Fruit fly (Drosophila melanogaster) whole organism, embryonic: ENCODE measurements around the gene alpha-Est7.

ENCODE experiments used
- Ada2b ChIP-seq: fragments of 200-800 bp; sonication (Bioruptor generic); IDR thresholded peaks from 2 replicates; pipeline ENCODE4 v1.3.6; 2022; ENCODE audit warnings: missing biosample characterization, missing genetic modification characterization
- Atf-2 ChIP-seq: fragments of 200-800 bp; sonication (Bioruptor generic); optimal IDR thresholded peaks from 2 replicates; lab custom pipeline; 2016; ENCODE audit warnings: missing biosample characterization, missing genetic modification characterization
- CG12104 ChIP-seq: fragments of 200-800 bp; sonication (Bioruptor generic); optimal IDR thresholded peaks from 3 replicates; lab custom pipeline; 2016; ENCODE audit warnings: missing biosample characterization, missing genetic modification characterization
- CG13296 ChIP-seq: fragments of 200-800 bp; sonication (Bioruptor generic); optimal IDR thresholded peaks from 3 replicates; lab custom pipeline; 2018; ENCODE audit warnings: missing biosample characterization, mild to moderate bottlenecking, missing genetic modification characterization
- CG17328 ChIP-seq: fragments of 200-800 bp; sonication (Bioruptor generic); IDR thresholded peaks from 2 replicates; pipeline ENCODE4 v1.3.6; 2022; ENCODE audit warnings: missing biosample characterization, missing genetic modification characterization
- CG17802 ChIP-seq: fragments of 200-800 bp; sonication (Bioruptor generic); optimal IDR thresholded peaks from 2 replicates; lab custom pipeline; 2018; ENCODE audit warnings: missing biosample characterization, mild to moderate bottlenecking, missing genetic modification characterization, moderate library complexity
- CG2678 ChIP-seq: fragments of 200-800 bp; sonication (Bioruptor generic); optimal IDR thresholded peaks from 3 replicates; lab custom pipeline; 2019; ENCODE audit warnings: missing biosample characterization, mild to moderate bottlenecking, missing genetic modification characterization, moderate library complexity
- CG3281 ChIP-seq: fragments of 200-800 bp; sonication (Bioruptor generic); optimal IDR thresholded peaks from 3 replicates; lab custom pipeline; 2017; ENCODE audit warnings: missing biosample characterization, mild to moderate bottlenecking, missing genetic modification characterization
- CG33213 ChIP-seq: fragments of 200-800 bp; sonication (Bioruptor generic); optimal IDR thresholded peaks from 3 replicates; lab custom pipeline; 2016; ENCODE audit warnings: missing biosample characterization, missing genetic modification characterization
- CG5953 ChIP-seq: fragments of 200-800 bp; sonication (Bioruptor generic); IDR thresholded peaks from 2 replicates; pipeline ENCODE4 v1.3.6; 2022; ENCODE audit warnings: missing biosample characterization, missing genetic modification characterization
- CG8089 ChIP-seq: fragments of 200-800 bp; sonication (Bioruptor generic); optimal IDR thresholded peaks from 3 replicates; lab custom pipeline; 2016; ENCODE audit warnings: missing biosample characterization, missing genetic modification characterization
- CG8359 ChIP-seq: fragments of 200-800 bp; sonication (Bioruptor generic); optimal IDR thresholded peaks from 2 replicates; lab custom pipeline; 2017; ENCODE audit warnings: missing biosample characterization, mild to moderate bottlenecking, missing genetic modification characterization, borderline replicate concordance
- CG9876 ChIP-seq: fragments of 200-800 bp; sonication (Bioruptor generic); optimal IDR thresholded peaks from 2 replicates; lab custom pipeline; 2016; ENCODE audit warnings: missing biosample characterization, missing genetic modification characterization
- E2f1 ChIP-seq: fragments of 200-800 bp; sonication (Bioruptor generic); IDR thresholded peaks from 2 replicates; pipeline ENCODE4 v1.3.6; 2022; ENCODE audit warnings: missing biosample characterization, missing genetic modification characterization
- Fer1 ChIP-seq: fragments of 200-800 bp; sonication (Bioruptor generic); optimal IDR thresholded peaks from 2 replicates; lab custom pipeline; 2017; ENCODE audit warnings: missing biosample characterization, mild to moderate bottlenecking, missing genetic modification characterization
- Hand ChIP-seq: fragments of 200-800 bp; sonication (Bioruptor generic); optimal IDR thresholded peaks from 2 replicates; lab custom pipeline; 2017; ENCODE audit warnings: mild to moderate bottlenecking, missing biosample characterization, missing genetic modification reagents, missing genetic modification characterization
- Hr78 ChIP-seq, 2 experiments: fragments of 200-800 bp in 1 of 2; fragments of >200 bp in 1 of 2; sonication (Bioruptor generic) in 1 of 2; optimal IDR thresholded peaks; 2 replicates each; lab custom pipeline; 2017 to 2019; ENCODE audit warnings: missing biosample characterization in 2 of 2, missing genetic modification characterization in 2 of 2, mild to moderate bottlenecking in 1 of 2, moderate library complexity in 1 of 2
- NFAT ChIP-seq: fragments of 200-800 bp; sonication (Bioruptor generic); IDR thresholded peaks from 2 replicates; pipeline ENCODE4 v1.3.6; 2022; ENCODE audit warnings: missing biosample characterization, missing genetic modification characterization
- Poxn ChIP-seq: fragments of 200-800 bp; sonication (Bioruptor generic); IDR thresholded peaks from 2 replicates; pipeline ENCODE4 v1.3.6; 2022; ENCODE audit warnings: missing biosample characterization, missing genetic modification characterization
- Sox102F ChIP-seq: fragments of 200-800 bp; sonication (Bioruptor generic); optimal IDR thresholded peaks from 2 replicates; lab custom pipeline; 2018; ENCODE audit warnings: missing biosample characterization, mild to moderate bottlenecking, missing genetic modification characterization, moderate library complexity
- Sry-δ ChIP-seq: fragments of 200-800 bp; sonication (Bioruptor generic); optimal IDR thresholded peaks from 2 replicates; lab custom pipeline; 2016; ENCODE audit warnings: missing biosample characterization, missing genetic modification characterization
- al ChIP-seq: fragments of 200-800 bp; sonication (Bioruptor generic); IDR thresholded peaks from 2 replicates; pipeline ENCODE4 v1.3.6; 2022; ENCODE audit warnings: missing biosample characterization, missing genetic modification characterization
- ato ChIP-seq: fragments of 200-800 bp; sonication (Bioruptor generic); IDR thresholded peaks from 2 replicates; pipeline ENCODE4 v1.3.6; 2022; ENCODE audit warnings: missing biosample characterization, missing genetic modification characterization; ENCODE audit not compliant: partially characterized antibody
- cato ChIP-seq: fragments of 200-800 bp; sonication (Bioruptor generic); optimal IDR thresholded peaks from 2 replicates; lab custom pipeline; 2016; ENCODE audit warnings: missing biosample characterization, missing genetic modification characterization, borderline replicate concordance
- cg ChIP-seq: fragments of 200-800 bp; sonication (Bioruptor generic); optimal IDR thresholded peaks from 3 replicates; lab custom pipeline; 2019; ENCODE audit warnings: missing biosample characterization, mild to moderate bottlenecking, missing genetic modification characterization, moderate library complexity
- chn ChIP-seq: fragments of 200-800 bp; sonication (Bioruptor generic); optimal IDR thresholded peaks from 2 replicates; lab custom pipeline; 2016; ENCODE audit warnings: missing biosample characterization, missing genetic modification characterization
- dimm ChIP-seq: fragments of 200-800 bp; sonication (Bioruptor generic); IDR thresholded peaks from 2 replicates; pipeline ENCODE4 v1.3.6; 2022; ENCODE audit warnings: missing biosample characterization, missing genetic modification characterization
- dm ChIP-seq: fragments of 200-800 bp; sonication (Bioruptor generic); optimal IDR thresholded peaks from 3 replicates; lab custom pipeline; 2016; ENCODE audit warnings: missing biosample characterization, missing genetic modification characterization
- emc ChIP-seq: fragments of 200-800 bp; sonication (Bioruptor generic); optimal IDR thresholded peaks from 2 replicates; lab custom pipeline; 2016; ENCODE audit warnings: missing biosample characterization, missing genetic modification characterization
- ems ChIP-seq: fragments of 200-800 bp; sonication (Bioruptor generic); optimal IDR thresholded peaks from 3 replicates; lab custom pipeline; 2016; ENCODE audit warnings: missing biosample characterization, missing genetic modification characterization
- eve ChIP-seq, 2 experiments: fragments of >200 bp; optimal IDR thresholded peaks; 2 replicates each; lab custom pipeline; 2017; ENCODE audit warnings: missing biosample characterization in 2 of 2, missing genetic modification characterization in 2 of 2
- exex ChIP-seq: fragments of 200-800 bp; sonication (Bioruptor generic); optimal IDR thresholded peaks from 4 replicates; lab custom pipeline; 2018; ENCODE audit warnings: missing biosample characterization, mild to moderate bottlenecking, missing genetic modification characterization, moderate library complexity
- fd3F ChIP-seq: fragments of 200-800 bp; sonication (Bioruptor generic); optimal IDR thresholded peaks from 2 replicates; lab custom pipeline; 2018; ENCODE audit warnings: missing biosample characterization, mild to moderate bottlenecking, missing genetic modification characterization, moderate library complexity
- fd64A ChIP-seq: fragments of 200-800 bp; sonication (Bioruptor generic); optimal IDR thresholded peaks from 3 replicates; lab custom pipeline; 2018; ENCODE audit warnings: missing biosample characterization, mild to moderate bottlenecking, missing genetic modification characterization
- fu2 ChIP-seq: fragments of 200-800 bp; sonication (Bioruptor generic); optimal IDR thresholded peaks from 2 replicates; lab custom pipeline; 2016; ENCODE audit warnings: missing biosample characterization, missing genetic modification characterization
- gcm2 ChIP-seq: fragments of 200-800 bp; sonication (Bioruptor generic); optimal IDR thresholded peaks from 2 replicates; lab custom pipeline; 2016; ENCODE audit warnings: missing biosample characterization, missing genetic modification characterization
- gt ChIP-seq: fragments of 200-800 bp; sonication (Bioruptor generic); IDR thresholded peaks from 2 replicates; pipeline ENCODE4 v1.3.6; 2022; ENCODE audit warnings: missing biosample characterization, missing genetic modification characterization
- hkb ChIP-seq, 2 experiments: fragments of 200-800 bp in 1 of 2; fragments of >200 bp in 1 of 2; sonication (Bioruptor generic) in 1 of 2; IDR thresholded peaks in 1 of 2; optimal IDR thresholded peaks in 1 of 2; 2 replicates each; pipeline versions ENCODE4 v1.3.6 to Lab custom; 2017 to 2022; ENCODE audit warnings: missing biosample characterization in 1 of 2, missing genetic modification characterization in 1 of 2
- hth ChIP-seq: fragments of >200 bp; optimal IDR thresholded peaks from 2 replicates; lab custom pipeline; 2017; ENCODE audit warnings: inconsistent platforms
- nom ChIP-seq: fragments of 200-800 bp; sonication (Bioruptor generic); optimal IDR thresholded peaks from 2 replicates; lab custom pipeline; 2017; ENCODE audit warnings: missing biosample characterization, missing genetic modification characterization, mild to moderate bottlenecking, moderate library complexity, missing genetic modification reagents
- pho ChIP-seq: fragments of 200-800 bp; sonication (Bioruptor generic); optimal IDR thresholded peaks from 2 replicates; lab custom pipeline; 2016; ENCODE audit warnings: missing biosample characterization, missing genetic modification characterization
- run ChIP-seq: fragments of 200-800 bp; sonication (Bioruptor generic); optimal IDR thresholded peaks from 3 replicates; lab custom pipeline; 2018; ENCODE audit warnings: missing biosample characterization, mild to moderate bottlenecking, missing genetic modification characterization
- schlank ChIP-seq: fragments of 200-800 bp; sonication (Bioruptor generic); optimal IDR thresholded peaks from 2 replicates; lab custom pipeline; 2018; ENCODE audit warnings: missing biosample characterization, mild to moderate bottlenecking, missing genetic modification characterization
- sim ChIP-seq: fragments of 200-800 bp; sonication (Bioruptor generic); IDR thresholded peaks from 2 replicates; pipeline ENCODE4 v1.3.6; 2022; ENCODE audit warnings: missing biosample characterization, missing genetic modification characterization
- slbo ChIP-seq: fragments of 200-800 bp; sonication (Bioruptor generic); IDR thresholded peaks from 2 replicates; pipeline ENCODE4 v1.3.6; 2022; ENCODE audit warnings: missing biosample characterization, missing genetic modification characterization
- sr ChIP-seq: fragments of 200-800 bp; sonication (Bioruptor generic); IDR thresholded peaks from 3 replicates; pipeline ENCODE4 v1.3.6; 2022; ENCODE audit warnings: missing biosample characterization, missing genetic modification characterization
- usp ChIP-seq: fragments of >200 bp; optimal IDR thresholded peaks from 2 replicates; lab custom pipeline; 2017; ENCODE audit warnings: missing biosample characterization, missing genetic modification characterization
- vnd ChIP-seq: fragments of 200-800 bp; sonication (Bioruptor generic); IDR thresholded peaks from 3 replicates; pipeline ENCODE4 v1.3.6; 2022; ENCODE audit warnings: missing biosample characterization, missing genetic modification characterization; ENCODE audit not compliant: partially characterized antibody
- vvl ChIP-seq: fragments of 200-800 bp; sonication (Bioruptor generic); IDR thresholded peaks from 2 replicates; pipeline ENCODE4 v1.3.6; 2022; ENCODE audit warnings: missing biosample characterization, missing genetic modification characterization
- zen ChIP-seq: fragments of 200-800 bp; sonication (Bioruptor generic); optimal IDR thresholded peaks from 3 replicates; lab custom pipeline; 2018; ENCODE audit warnings: missing biosample characterization, mild to moderate bottlenecking, missing genetic modification characterization, moderate library complexity

alpha-Est7 gene

dm6 chr3R:7473767-7474254 is 49.7 kb downstream of the alpha-Est7 start, which contains the start of gene CG1142 (continued):
- peak; percentile 97 for TF ChIP-seq pho
- TF ChIP-seq CG33213, result peak; percentile 93
- peak; percentile 47 to 97 for TF ChIP-seq eve (GFP tag; optimal IDR thresholded peaks at IDR 0.05; lab: Kevin White, UChicago)
- TF ChIP-seq Sry-δ (GFP tag; lab: Kevin White, UChicago), result peak; percentile 73
- TF ChIP-seq Fer1, result peak; percentile 98
- peak; percentile 94 for TF ChIP-seq CG8359 (GFP tag; lab: Kevin White, UChicago)
- peak; percentile 96 for TF ChIP-seq cato (GFP tag; lab: Kevin White, UChicago)
- TF ChIP-seq hkb (optimal IDR thresholded peaks at IDR 0.05; lab: Kevin White, UChicago), result no peak
- TF ChIP-seq hkb (GFP tag; IDR thresholded peaks at IDR 0.05; lab: Robert Waterston, UW), result peak; percentile 99
- peak; percentile 98 for TF ChIP-seq NFAT (GFP tag; lab: Robert Waterston, UW)
- TF ChIP-seq E2f1 (GFP tag; lab: Robert Waterston, UW), result peak; percentile 98
- no peak for TF ChIP-seq ato (GFP tag; lab: Robert Waterston, UW)
- peak; percentile 92 for TF ChIP-seq Poxn (GFP tag; lab: Robert Waterston, UW)
- peak; percentile 90 for TF ChIP-seq fd64A
- TF ChIP-seq Hr78 (GFP tag; optimal IDR thresholded peaks at IDR 0.05; lab: Kevin White, UChicago), result peak in 1 of 2 experiments; percentile 92
- TF ChIP-seq vnd (GFP tag; lab: Robert Waterston, UW), result no peak
- TF ChIP-seq vvl (GFP tag; lab: Robert Waterston, UW), result peak; percentile 99
- TF ChIP-seq CG13296 (GFP tag; lab: Kevin White, UChicago), result peak; percentile 98
- peak; percentile 98 for TF ChIP-seq slbo (GFP tag; lab: Robert Waterston, UW)
- TF ChIP-seq exex (tag; lab: Kevin White, UChicago), result peak; percentile 91
- no peak for TF ChIP-seq usp (GFP tag; lab: Kevin White, UChicago)
- peak; percentile 96 for TF ChIP-seq gt (GFP tag; lab: Robert Waterston, UW)
- TF ChIP-seq hth (lab: Kevin White, UChicago), result no peak
- TF ChIP-seq ems (GFP tag; lab: Kevin White, UChicago), result peak; percentile 95
- TF ChIP-seq fu2 (GFP tag; lab: Kevin White, UChicago), result peak; percentile 95
- peak; percentile 98 for TF ChIP-seq CG3281 (GFP tag; lab: Kevin White, UChicago)
- peak; percentile 94 for TF ChIP-seq dm (GFP tag; lab: Kevin White, UChicago)
- TF ChIP-seq run, result peak; percentile 98
- peak; percentile 96 for TF ChIP-seq dimm
- TF ChIP-seq schlank, result peak; percentile 95
- TF ChIP-seq Ada2b (GFP tag; lab: Robert Waterston, UW), result peak; percentile 98
- peak; percentile 92 for TF ChIP-seq emc (GFP tag; lab: Kevin White, UChicago)
- peak; percentile 95 for TF ChIP-seq chn (GFP tag; lab: Kevin White, UChicago)
- peak; percentile 85 for TF ChIP-seq CG9876 (GFP tag; lab: Kevin White, UChicago)
- peak; percentile 93 for TF ChIP-seq CG17802
- TF ChIP-seq CG17328 (GFP tag; lab: Robert Waterston, UW), result peak; percentile 100
- TF ChIP-seq fd3F, result peak; percentile 98
- TF ChIP-seq zen (tag; lab: Kevin White, UChicago), result peak; percentile 100
- peak; percentile 93 for TF ChIP-seq nom (GFP tag; lab: Kevin White, UChicago)
- peak; percentile 97 for TF ChIP-seq CG8089 (GFP tag; lab: Kevin White, UChicago)
- TF ChIP-seq CG5953 (GFP tag; lab: Robert Waterston, UW), result peak; percentile 98
- TF ChIP-seq Atf-2, result peak; percentile 96
- peak; percentile 94 for TF ChIP-seq sr (GFP tag; lab: Robert Waterston, UW)
- peak; percentile 96 for TF ChIP-seq al
- peak; percentile 99 for TF ChIP-seq CG12104 (GFP tag; lab: Kevin White, UChicago)
- peak; percentile 99 for TF ChIP-seq CG2678 (tag; lab: Kevin White, UChicago)
- TF ChIP-seq cg (GFP tag; lab: Kevin White, UChicago), result peak; percentile 54
- TF ChIP-seq sim, result peak; percentile 99
- TF ChIP-seq gcm2 (GFP tag; lab: Kevin White, UChicago), result peak; percentile 90
- TF ChIP-seq Hand (GFP tag; lab: Kevin White, UChicago), result peak; percentile 95
- TF ChIP-seq Sox102F (GFP tag; lab: Kevin White, UChicago), result peak; percentile 99
